Worm (Caenorhabditis elegans) whole organism, late embryonic: ENCODE results near the gene C53D6.8.

Experiments
- hlh-30 ChIP-seq: sonication (generic microtip); optimal IDR thresholded peaks from 2 replicates; lab custom pipeline; 2017; ENCODE audit warnings: antibody characterized with exemption, missing genetic modification characterization, missing compliant biosample characterization; ENCODE audit not compliant: insufficient read depth
- hlh-6 ChIP-seq: sonication (generic microtip); optimal IDR thresholded peaks from 2 replicates; lab custom pipeline; 2016; ENCODE audit warnings: missing genotype, missing genetic modification characterization, missing compliant biosample characterization
- hlh-8 ChIP-seq: sonication (generic microtip); optimal IDR thresholded peaks from 2 replicates; lab custom pipeline; 2016; ENCODE audit warnings: missing genotype, missing genetic modification characterization, missing compliant biosample characterization
- unc-86 ChIP-seq: sonication (generic microtip); optimal IDR thresholded peaks from 2 replicates; lab custom pipeline; 2016; ENCODE audit warnings: missing genetic modification characterization, missing compliant biosample characterization

DNA sequence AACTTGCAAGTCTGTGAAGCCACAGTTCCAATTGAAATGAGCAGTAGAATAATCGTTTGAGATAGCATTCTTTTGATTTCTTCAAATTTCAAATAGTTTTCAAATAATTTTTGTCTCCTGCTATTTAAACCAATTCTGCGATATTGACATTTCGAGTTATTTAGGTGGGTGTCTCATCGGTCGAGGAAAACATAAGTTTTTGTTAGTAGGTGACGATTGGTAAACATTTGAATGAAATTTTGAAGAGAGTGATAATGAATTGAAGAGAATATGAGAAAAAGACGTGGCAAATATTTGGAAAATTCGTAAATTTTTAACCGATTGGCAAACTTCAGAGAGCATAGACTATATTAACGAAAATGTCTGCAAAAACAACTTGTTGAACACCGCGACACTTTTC is 37.9 kb upstream of the C53D6.8 start, which contains the start of gene Y73F4A.3:
- TF ChIP-seq hlh-8 (tag; lab: Kevin White, UChicago) (no peak), hlh-6 (tag; lab: Kevin White, UChicago) (no peak), unc-86 (no peak), hlh-30 (tag; lab: Kevin White, UChicago) (no peak)
